Fruit fly (Drosophila melanogaster) whole organism, pupa: Measurements from ENCODE around the gene Desi.

ENCODE experiments used
- CG10348 ChIP-seq: fragments of 200-800 bp; sonication (Bioruptor generic); IDR thresholded peaks from 2 replicates; pipeline ENCODE4 v1.3.6; 2022; ENCODE audit warnings: missing biosample characterization, missing genetic modification characterization
- CG12605 ChIP-seq: fragments of 200-800 bp; sonication (Bioruptor generic); IDR thresholded peaks from 2 replicates; pipeline ENCODE4 v1.3.6; 2022; ENCODE audit warnings: missing biosample characterization, missing genetic modification characterization
- CG13204 ChIP-seq: fragments of 200-800 bp; sonication (Bioruptor generic); optimal IDR thresholded peaks from 2 replicates; lab custom pipeline; 2018; ENCODE audit warnings: missing biosample characterization, mild to moderate bottlenecking, missing genetic modification characterization, moderate library complexity
- CG14655 ChIP-seq: fragments of 200-800 bp; sonication (Bioruptor generic); optimal IDR thresholded peaks from 3 replicates; lab custom pipeline; 2017; ENCODE audit warnings: mild to moderate bottlenecking, missing biosample characterization, missing genetic modification reagents, missing genetic modification characterization
- CG15710 ChIP-seq: fragments of 200-800 bp; sonication (Bioruptor generic); optimal IDR thresholded peaks from 2 replicates; lab custom pipeline; 2018; ENCODE audit warnings: missing biosample characterization, mild to moderate bottlenecking, missing genetic modification characterization, moderate library complexity
- CG17806 ChIP-seq: fragments of 200-800 bp; sonication (Bioruptor generic); optimal IDR thresholded peaks from 2 replicates; lab custom pipeline; 2018; ENCODE audit warnings: missing biosample characterization, mild to moderate bottlenecking, missing genetic modification characterization, moderate library complexity
- CG32121 ChIP-seq: fragments of 200-800 bp; sonication (Bioruptor generic); IDR thresholded peaks from 2 replicates; pipeline ENCODE4 v1.3.6; 2022; ENCODE audit warnings: missing biosample characterization, missing genetic modification characterization
- CG34367 ChIP-seq: fragments of 200-800 bp; sonication (Bioruptor generic); optimal IDR thresholded peaks from 2 replicates; lab custom pipeline; 2018; ENCODE audit warnings: missing biosample characterization, mild to moderate bottlenecking, missing genetic modification characterization
- CG4496 ChIP-seq: fragments of 200-800 bp; sonication (Bioruptor generic); IDR thresholded peaks from 3 replicates; pipeline ENCODE4 v1.3.6; 2022; ENCODE audit warnings: missing biosample characterization, missing genetic modification characterization
- CG8159 ChIP-seq: fragments of 200-800 bp; sonication (Bioruptor generic); optimal IDR thresholded peaks from 3 replicates; lab custom pipeline; 2018; ENCODE audit warnings: missing biosample characterization, mild to moderate bottlenecking, missing genetic modification characterization, moderate library complexity
- CG8301 ChIP-seq: fragments of 200-800 bp; sonication (Bioruptor generic); optimal IDR thresholded peaks from 2 replicates; lab custom pipeline; 2018; ENCODE audit warnings: missing biosample characterization, mild to moderate bottlenecking, missing genetic modification characterization
- CG9948 ChIP-seq: fragments of 200-800 bp; sonication (Bioruptor generic); optimal IDR thresholded peaks from 2 replicates; lab custom pipeline; 2018; ENCODE audit warnings: missing biosample characterization, mild to moderate bottlenecking, missing genetic modification characterization, moderate library complexity
- D1 ChIP-seq: fragments of 200-800 bp; sonication (Bioruptor generic); optimal IDR thresholded peaks from 2 replicates; lab custom pipeline; 2018; ENCODE audit warnings: missing biosample characterization, mild to moderate bottlenecking, missing genetic modification characterization, moderate library complexity
- EcR ChIP-seq: fragments of 200-800 bp; sonication (Bioruptor generic); optimal IDR thresholded peaks from 3 replicates; lab custom pipeline; 2019; ENCODE audit warnings: missing biosample characterization, missing genetic modification characterization, mild to moderate bottlenecking, moderate library complexity, missing genetic modification reagents
- Ets98B ChIP-seq: fragments of 200-800 bp; sonication (Bioruptor generic); IDR thresholded peaks from 2 replicates; pipeline ENCODE4 v1.3.6; 2022; ENCODE audit warnings: missing biosample characterization, missing genetic modification characterization
- Pif1A ChIP-seq: fragments of 200-800 bp; sonication (Bioruptor generic); optimal IDR thresholded peaks from 3 replicates; lab custom pipeline; 2016; ENCODE audit warnings: missing biosample characterization, missing genetic modification characterization
- Pif1B ChIP-seq: fragments of 200-800 bp; sonication (Bioruptor generic); optimal IDR thresholded peaks from 3 replicates; lab custom pipeline; 2016; ENCODE audit warnings: missing biosample characterization, missing genetic modification characterization
- Snoo ChIP-seq: fragments of 200-800 bp; sonication (Bioruptor generic); optimal IDR thresholded peaks from 3 replicates; lab custom pipeline; 2017; ENCODE audit warnings: missing biosample characterization, mild to moderate bottlenecking, missing genetic modification characterization, inconsistent platforms
- fd96Ca ChIP-seq: fragments of 200-800 bp; sonication (Bioruptor generic); IDR thresholded peaks from 3 replicates; pipeline ENCODE4 v1.3.6; 2022; ENCODE audit warnings: missing biosample characterization, missing genetic modification characterization
- gl ChIP-seq: fragments of 200-800 bp; sonication (Bioruptor generic); optimal IDR thresholded peaks from 2 replicates; lab custom pipeline; 2018; ENCODE audit warnings: missing biosample characterization, mild to moderate bottlenecking, missing genetic modification characterization
- rn ChIP-seq: fragments of 200-800 bp; sonication (Bioruptor generic); IDR thresholded peaks from 2 replicates; pipeline ENCODE4 v1.3.6; 2022; ENCODE audit warnings: missing biosample characterization, missing genetic modification characterization

Desi gene

DNA sequence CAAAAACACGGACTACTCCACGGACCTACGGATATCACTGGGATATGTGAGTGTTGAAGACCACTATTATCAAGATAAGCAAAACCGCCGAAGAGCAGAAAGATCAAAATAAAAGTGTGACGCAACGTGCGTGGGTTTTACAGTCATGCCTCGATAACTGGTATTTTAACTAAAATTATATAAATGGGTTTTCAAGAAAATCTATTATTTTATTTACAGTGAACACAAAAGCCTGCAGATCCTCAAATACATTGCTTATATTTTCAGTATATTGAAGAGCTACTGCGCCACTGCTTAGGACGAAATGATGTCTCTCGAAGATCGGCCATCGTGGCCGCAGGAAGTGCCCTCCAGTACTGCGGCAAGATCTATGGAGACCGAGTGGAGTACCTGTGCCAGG is 17.4 kb upstream of the Desi start:
- TF ChIP-seq gl (tag; lab: Kevin White, UChicago) (no peak), Snoo (tag; lab: Kevin White, UChicago) (no peak), Pif1B (GFP tag; lab: Kevin White, UChicago) (no peak), CG4496 (GFP tag; lab: Robert Waterston, UW) (peak; percentile 65; the same call in 2 of the 3 replicates), CG8159 (tag; lab: Kevin White, UChicago) (no peak), CG14655 (no peak), Pif1A (no peak), CG34367 (tag; lab: Kevin White, UChicago) (no peak), Ets98B (GFP tag; lab: Robert Waterston, UW) (0 out of 2 replicates have a peak, but pooled peaks have one; percentile 21), EcR (GFP tag; lab: Kevin White, UChicago) (no peak), CG8301 (no peak), CG12605 (no peak), CG13204 (GFP tag; lab: Kevin White, UChicago) (no peak), CG32121 (GFP tag; lab: Robert Waterston, UW) (peak; percentile 62; the same call in 1 of the 2 replicates), CG15710 (tag; lab: Kevin White, UChicago) (no peak), CG17806 (tag; lab: Kevin White, UChicago) (no peak), CG9948 (no peak), CG10348 (GFP tag; lab: Robert Waterston, UW) (no peak)

DNA sequence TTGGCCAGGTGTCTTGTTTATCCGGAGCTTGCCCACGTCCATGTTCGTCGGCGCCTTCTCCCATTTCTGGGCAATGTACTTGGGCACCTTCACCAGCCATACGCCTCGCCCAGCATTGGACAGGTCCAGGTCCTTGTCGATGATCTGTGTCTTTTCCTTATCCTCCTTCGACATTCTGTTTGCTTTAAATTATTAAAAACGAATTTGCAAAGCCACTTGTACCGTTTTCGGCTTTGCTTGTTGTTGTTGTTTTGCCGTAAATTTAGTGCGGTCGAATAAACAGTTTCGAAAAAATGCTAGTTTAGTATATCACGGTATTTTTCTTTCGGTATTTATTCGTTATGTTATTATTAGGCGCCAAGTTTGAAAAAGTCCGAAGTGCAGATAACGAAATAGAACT is 11.8 kb upstream of the Desi start, which contains the start of gene TfIIFbeta:
Gene TfIIFbeta (minus strand): TSS at position 279 of the 400 bp plus-strand sequence.
- TF ChIP-seq D1 (tag; lab: Kevin White, UChicago) (no peak), CG15710 (tag; lab: Kevin White, UChicago) (no peak), CG32121 (GFP tag; lab: Robert Waterston, UW) (no peak), CG10348 (GFP tag; lab: Robert Waterston, UW) (no peak)

DNA sequence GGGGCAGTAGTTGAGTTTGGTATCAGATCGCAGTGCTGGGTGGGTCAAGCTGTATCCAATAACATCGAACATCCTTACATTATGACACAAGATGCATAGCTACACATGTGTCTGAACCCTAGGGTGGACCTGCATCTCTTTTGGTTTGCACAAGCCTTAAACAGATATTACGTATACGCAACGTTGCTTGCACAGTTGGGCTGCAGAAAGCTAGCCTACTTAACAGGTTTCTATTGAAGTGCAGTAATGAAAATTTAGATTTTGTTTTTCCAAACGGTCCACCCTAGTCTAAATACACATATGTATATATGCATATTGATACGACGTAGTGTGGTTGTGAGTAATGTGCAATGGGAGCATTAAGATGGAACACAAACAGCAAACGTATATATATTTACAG is 4.1 kb upstream of the Desi start:
- no peak for TF ChIP-seq Snoo (tag; lab: Kevin White, UChicago)
- TF ChIP-seq Ets98B (GFP tag; lab: Robert Waterston, UW), result peak; percentile 65
- no peak for TF ChIP-seq CG12605
- TF ChIP-seq CG15710 (tag; lab: Kevin White, UChicago), result no peak
- TF ChIP-seq CG32121 (GFP tag; lab: Robert Waterston, UW), result peak; percentile 55; the same call in 1 of the 2 replicates
- TF ChIP-seq CG4496 (GFP tag; lab: Robert Waterston, UW), result peak; percentile 88
- TF ChIP-seq Pif1B (GFP tag; lab: Kevin White, UChicago), result peak; percentile 51

DNA sequence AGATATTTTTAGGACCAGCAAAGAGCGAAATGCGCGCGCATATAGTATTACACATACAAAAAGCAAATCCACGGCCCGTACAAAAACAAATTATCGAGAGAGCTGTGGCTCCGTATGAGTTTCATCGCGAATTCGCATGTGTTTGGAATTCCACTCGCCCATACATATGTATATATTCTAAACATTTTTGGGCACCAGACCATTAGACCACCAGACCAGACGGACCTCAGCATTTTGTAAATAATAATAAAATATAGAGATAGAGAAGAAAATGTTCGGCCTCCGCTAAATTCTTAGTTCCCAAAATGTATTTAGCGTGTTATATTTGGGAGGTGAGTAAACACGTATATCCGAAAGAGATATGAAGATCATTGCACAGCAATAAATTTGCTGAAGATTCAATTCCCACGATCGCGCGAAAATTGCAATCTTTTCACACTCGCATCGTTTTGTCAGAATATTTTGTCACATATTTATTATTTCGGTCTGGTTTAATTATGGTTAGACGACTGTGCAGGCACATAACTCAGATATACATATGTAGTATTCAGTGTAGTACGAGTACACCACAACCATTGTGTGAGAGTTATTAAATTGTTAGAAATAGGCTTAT is 3.2 kb upstream of the Desi start:
- TF ChIP-seq CG4496 (GFP tag; lab: Robert Waterston, UW) (0 out of 3 replicates have a peak, but pooled peaks have one; percentile 42), Pif1B (GFP tag; lab: Kevin White, UChicago) (no peak)

DNA sequence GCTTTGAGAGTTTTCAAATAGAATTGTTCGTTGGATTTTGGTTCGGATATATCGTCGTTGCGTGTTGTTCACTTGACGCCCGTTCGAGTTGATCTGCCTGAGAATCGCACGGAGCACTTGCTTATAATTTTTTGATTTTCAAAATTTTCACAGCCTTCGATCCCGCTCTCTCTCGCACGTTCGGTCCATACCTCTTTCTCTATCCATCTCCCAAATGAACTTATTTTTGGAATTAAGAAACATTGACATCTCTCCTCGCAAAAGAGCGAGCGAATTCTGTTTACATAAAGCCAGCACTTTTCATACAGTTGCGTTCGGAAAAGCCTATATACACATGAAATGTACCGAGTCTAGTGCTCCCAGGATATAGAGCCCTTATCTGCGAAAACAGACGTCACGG is 2.1 kb upstream of the Desi start, which contains the start of the genes CG45076, CG45078 and fau:
Gene CG45076 (minus strand): TSS at position 101 of the 400 bp plus-strand sequence.
Gene CG45078 (minus strand): TSS at position 101 of the 400 bp plus-strand sequence.
Gene fau (minus strand): TSS at position 101 of the 400 bp plus-strand sequence.
- no peak for TF ChIP-seq CG8301
- no peak for TF ChIP-seq CG15710 (tag; lab: Kevin White, UChicago)
- no peak for TF ChIP-seq CG8159 (tag; lab: Kevin White, UChicago)
- no peak for TF ChIP-seq fd96Ca (GFP tag; lab: Robert Waterston, UW)
- no peak for TF ChIP-seq CG17806 (tag; lab: Kevin White, UChicago)
- TF ChIP-seq D1 (tag; lab: Kevin White, UChicago), result no peak
- TF ChIP-seq CG10348 (GFP tag; lab: Robert Waterston, UW), result no peak
- TF ChIP-seq CG9948, result no peak
- no peak for TF ChIP-seq CG13204 (GFP tag; lab: Kevin White, UChicago)
- no peak for TF ChIP-seq rn (GFP tag; lab: Robert Waterston, UW)
- TF ChIP-seq CG4496 (GFP tag; lab: Robert Waterston, UW), result no peak

dm6 chr3R:10778151-10778550 is 1.2 kb upstream of the Desi start:
- TF ChIP-seq EcR (GFP tag; lab: Kevin White, UChicago) (no peak), CG34367 (tag; lab: Kevin White, UChicago) (no peak), fd96Ca (GFP tag; lab: Robert Waterston, UW) (no peak), CG15710 (tag; lab: Kevin White, UChicago) (no peak), Snoo (tag; lab: Kevin White, UChicago) (no peak), D1 (tag; lab: Kevin White, UChicago) (no peak), CG8159 (tag; lab: Kevin White, UChicago) (no peak), CG17806 (tag; lab: Kevin White, UChicago) (no peak), Ets98B (GFP tag; lab: Robert Waterston, UW) (no peak), gl (tag; lab: Kevin White, UChicago) (no peak), CG13204 (GFP tag; lab: Kevin White, UChicago) (no peak)
